Worm (Caenorhabditis elegans) whole organism, young adult: Measurements from ENCODE around the gene cyk-4.

ENCODE experiments used
- K12H6.12 ChIP-seq: fragments of 200-800 bp; sonication (Bioruptor generic); optimal IDR thresholded peaks from 2 replicates; lab custom pipeline; 2018; ENCODE audit warnings: mild to moderate bottlenecking, missing genetic modification characterization, missing compliant biosample characterization
- T26A5.8 ChIP-seq: sonication (generic microtip); optimal IDR thresholded peaks from 2 replicates; lab custom pipeline; 2016; ENCODE audit warnings: missing genetic modification characterization, missing compliant biosample characterization
- Y79H2A.3 ChIP-seq: fragments of 200-800 bp; sonication (Bioruptor generic); conservative IDR thresholded peaks from 2 replicates; pipeline ENCODE4 v1.3.6; 2022; ENCODE audit warnings: missing genetic modification reagents, missing genetic modification characterization, missing compliant biosample characterization
- ama-1 ChIP-seq, 3 experiments: fragments of 150-350 bp in 1 of 3; sonication (generic microtip) in 2 of 3; optimal IDR thresholded peaks; 2 replicates each; lab custom pipeline; 2014 to 2018; ENCODE audit warnings: missing biosample characterization in 2 of 3, missing genetic modification characterization in 2 of 3, missing genetic modification reagents in 2 of 3
- atf-7 ChIP-seq: sonication (generic microtip); optimal IDR thresholded peaks from 2 replicates; lab custom pipeline; 2017; ENCODE audit warnings: mild to moderate bottlenecking, missing genetic modification characterization, missing compliant biosample characterization
- attf-6 ChIP-seq: fragments of 200-800 bp; sonication (Bioruptor generic); IDR thresholded peaks from 2 replicates; pipeline ENCODE4 v1.3.6; 2022; ENCODE audit warnings: missing genetic modification reagents, missing genetic modification characterization, missing compliant biosample characterization
- cebp-1 ChIP-seq, 2 experiments: fragments of 200-800 bp in 1 of 2; sonication (Bioruptor generic) in 1 of 2; sonication (generic microtip) in 1 of 2; IDR thresholded peaks in 1 of 2; optimal IDR thresholded peaks in 1 of 2; 2 replicates each; pipeline versions ENCODE4 v1.3.6 to Lab custom; 2017 to 2022; ENCODE audit warnings: missing compliant biosample characterization in 2 of 2, missing genetic modification characterization in 2 of 2, mild to moderate bottlenecking in 1 of 2, missing genetic modification reagents in 1 of 2, moderate library complexity in 1 of 2
- ceh-100 ChIP-seq: fragments of 200-800 bp; sonication (Bioruptor generic); IDR thresholded peaks from 2 replicates; pipeline ENCODE4 v1.3.6; 2022; ENCODE audit warnings: missing genetic modification reagents, missing genetic modification characterization, missing compliant biosample characterization
- ceh-58 ChIP-seq: fragments of 200-800 bp; sonication (Bioruptor generic); IDR thresholded peaks from 2 replicates; pipeline ENCODE4 v1.3.6; 2022; ENCODE audit warnings: missing genetic modification characterization, missing compliant biosample characterization
- chd-7 ChIP-seq: sonication (generic microtip); optimal IDR thresholded peaks from 2 replicates; lab custom pipeline; 2016; ENCODE audit warnings: mild to moderate bottlenecking, missing genetic modification characterization, moderate library complexity, missing compliant biosample characterization
- dox-1 ChIP-seq: fragments of 200-800 bp; sonication (Bioruptor generic); IDR thresholded peaks from 2 replicates; pipeline ENCODE4 v1.3.6; 2022; ENCODE audit warnings: missing genetic modification reagents, missing genetic modification characterization, missing compliant biosample characterization
- ekl-4 ChIP-seq: fragments of 200-800 bp; sonication (Bioruptor generic); IDR thresholded peaks from 2 replicates; pipeline ENCODE4 v1.3.6; 2022; ENCODE audit warnings: missing genetic modification reagents, missing genetic modification characterization, missing compliant biosample characterization
- him-1 ChIP-seq: sonication (generic microtip); optimal IDR thresholded peaks from 2 replicates; lab custom pipeline; 2016; ENCODE audit warnings: missing genotype, missing genetic modification reagents, missing genetic modification characterization, missing compliant biosample characterization
- hmg-1.2 ChIP-seq: fragments of 200-800 bp; sonication (Bioruptor generic); IDR thresholded peaks from 2 replicates; pipeline ENCODE4 v1.3.6; 2022; ENCODE audit warnings: missing genetic modification reagents, missing genetic modification characterization, missing compliant biosample characterization
- lin-35 ChIP-seq, 3 experiments: fragments of 150-350 bp in 2 of 3; sonication (generic microtip) in 1 of 3; optimal IDR thresholded peaks; 2 replicates each; lab custom pipeline; 2014 to 2018; ENCODE audit warnings: missing biosample characterization in 3 of 3, missing genetic modification characterization in 3 of 3, missing genetic modification reagents in 3 of 3
- mcd-1 ChIP-seq: fragments of 200-800 bp; sonication (Bioruptor generic); IDR thresholded peaks from 2 replicates; pipeline ENCODE4 v1.3.6; 2022; ENCODE audit warnings: missing genetic modification reagents, missing genetic modification characterization, missing compliant biosample characterization
- mel-28 ChIP-seq: sonication (generic microtip); optimal IDR thresholded peaks from 2 replicates; lab custom pipeline; 2016; ENCODE audit warnings: borderline replicate concordance, mild to moderate bottlenecking, missing genetic modification characterization, missing compliant biosample characterization
- mes-4 ChIP-seq: sonication (generic microtip); optimal IDR thresholded peaks from 2 replicates; lab custom pipeline; 2016; ENCODE audit warnings: missing genotype, missing genetic modification characterization, missing compliant biosample characterization
- mxl-1 ChIP-seq: sonication (generic microtip); optimal IDR thresholded peaks from 2 replicates; lab custom pipeline; 2016; ENCODE audit warnings: missing genetic modification characterization, missing compliant biosample characterization
- nfya-1 ChIP-seq: sonication (generic microtip); optimal IDR thresholded peaks from 2 replicates; lab custom pipeline; 2017; ENCODE audit warnings: antibody characterized with exemption, missing compliant biosample characterization, missing genetic modification characterization, borderline replicate concordance; ENCODE audit not compliant: insufficient read depth
- nfya-2 ChIP-seq: fragments of 200-800 bp; sonication (Bioruptor generic); IDR thresholded peaks from 2 replicates; pipeline ENCODE4 v1.3.6; 2022; ENCODE audit warnings: missing genetic modification reagents, missing genetic modification characterization, missing compliant biosample characterization
- nfyb-1 ChIP-seq: fragments of 200-800 bp; sonication (Bioruptor generic); IDR thresholded peaks from 2 replicates; pipeline ENCODE4 v1.3.6; 2022; ENCODE audit warnings: missing genetic modification reagents, missing genetic modification characterization, missing compliant biosample characterization
- sdz-38 ChIP-seq: sonication (generic microtip); optimal IDR thresholded peaks from 2 replicates; lab custom pipeline; 2016; ENCODE audit warnings: missing genotype, missing genetic modification characterization, missing compliant biosample characterization
- snpc-1.1 ChIP-seq: sonication (generic microtip); optimal IDR thresholded peaks from 2 replicates; lab custom pipeline; 2017; ENCODE audit warnings: missing genetic modification characterization, mild to moderate bottlenecking, missing compliant biosample characterization, antibody characterized with exemption, moderate library complexity, missing genotype, missing genetic modification reagents; ENCODE audit not compliant: insufficient read depth
- tbp1 ChIP-seq: fragments of 200-800 bp; sonication (Bioruptor generic); optimal IDR thresholded peaks from 2 replicates; lab custom pipeline; 2018; ENCODE audit warnings: mild to moderate bottlenecking, missing genetic modification characterization, missing compliant biosample characterization
- tbx-9 ChIP-seq: sonication (generic microtip); optimal IDR thresholded peaks from 2 replicates; lab custom pipeline; 2016; ENCODE audit warnings: borderline replicate concordance, missing genetic modification characterization, inconsistent platforms, missing compliant biosample characterization
- unc-130 ChIP-seq: sonication (generic microtip); optimal IDR thresholded peaks from 2 replicates; lab custom pipeline; 2016; ENCODE audit warnings: missing genetic modification reagents, missing genetic modification characterization, missing compliant biosample characterization
- zfh-2 ChIP-seq: fragments of 200-800 bp; sonication (Bioruptor generic); conservative IDR thresholded peaks from 2 replicates; pipeline ENCODE4 v1.3.6; 2022; ENCODE audit warnings: missing genetic modification reagents, missing genetic modification characterization, missing compliant biosample characterization
- zim-3 ChIP-seq: sonication (generic microtip); optimal IDR thresholded peaks from 2 replicates; lab custom pipeline; 2017; ENCODE audit warnings: mild to moderate bottlenecking, missing genetic modification characterization, moderate library complexity, missing compliant biosample characterization
- ztf-3 ChIP-seq: fragments of 200-800 bp; sonication (Bioruptor generic); optimal IDR thresholded peaks from 2 replicates; lab custom pipeline; 2018; ENCODE audit warnings: mild to moderate bottlenecking, missing genetic modification characterization, missing compliant biosample characterization

Gene cyk-4

ce11 chrIII:13731589-13731988 is 39.4 kb downstream of the cyk-4 start, which contains the start of gene W06F12.2:
Gene W06F12.2 (minus strand): TSS chrIII:13731689.
- TF ChIP-seq Y79H2A.3 (GFP tag; lab: Robert Waterston, UW) = no peak
- no peak for TF ChIP-seq nfya-2 (GFP tag; lab: Robert Waterston, UW)
- TF ChIP-seq, all 124 proteins: peak for 0

- no peak for TF ChIP-seq mxl-1 (tag; lab: Kevin White, UChicago)
- no peak for TF ChIP-seq nfya-2 (GFP tag; lab: Robert Waterston, UW)
- no peak for TF ChIP-seq tbp1 (GFP tag; lab: Kevin White, UChicago)
Measured at ce11 chrIII:13729760-13730159, 41.3 kb downstream of the cyk-4 start.

ce11 chrIII:13724018-13724892 is 46.8 kb downstream of the cyk-4 start:
- TF ChIP-seq zim-3 (peak; percentile 37), dox-1 (GFP tag; lab: Robert Waterston, UW) (0 out of 2 replicates have a peak, but pooled peaks have one; percentile 5), ceh-100 (GFP tag; lab: Robert Waterston, UW) (0 out of 2 replicates have a peak, but pooled peaks have one; percentile 16), ztf-3 (no peak), unc-130 (no peak), attf-6 (GFP tag; lab: Robert Waterston, UW) (no peak), mes-4 (tag; lab: Kevin White, UChicago) (no peak), ceh-58 (no peak), tbx-9 (tag; lab: Kevin White, UChicago) (no peak), him-1 (peak; percentile 88), nfyb-1 (peak; percentile 60; the same call in 1 of the 2 replicates), T26A5.8 (no peak), chd-7 (tag; lab: Kevin White, UChicago) (no peak), ama-1 (optimal IDR thresholded peaks at IDR 0.05; lab: Kevin White, UChicago) (peak; percentile 8), ama-1 (GFP tag; optimal IDR thresholded peaks at IDR 0.05; lab: Kevin White, UChicago) (no peak), K12H6.12 (tag; lab: Kevin White, UChicago) (peak; percentile 42)

ce11 chrIII:13722387-13723122 is 48.5 kb downstream of the cyk-4 start:
- peak; percentile 47; the same call in 1 of the 2 replicates for TF ChIP-seq zfh-2 (GFP tag; lab: Robert Waterston, UW)
- no peak for TF ChIP-seq nfya-1
- TF ChIP-seq sdz-38 (tag; lab: Kevin White, UChicago) = no peak
- TF ChIP-seq cebp-1 (GFP tag; IDR thresholded peaks at IDR 0.05; lab: Robert Waterston, UW) = no peak
- peak; percentile 28 for TF ChIP-seq cebp-1 (tag; optimal IDR thresholded peaks at IDR 0.05; lab: Kevin White, UChicago)
- peak; percentile 55 for TF ChIP-seq mel-28 (tag; lab: Kevin White, UChicago)
- TF ChIP-seq ekl-4 = 0 out of 2 replicates have a peak, but pooled peaks have one; percentile 28
- no peak for TF ChIP-seq zim-3
- TF ChIP-seq mcd-1 (GFP tag; lab: Robert Waterston, UW) = no peak
- no peak for TF ChIP-seq snpc-1.1 (tag; lab: Kevin White, UChicago)
- no peak for TF ChIP-seq lin-35 (GFP tag; optimal IDR thresholded peaks at IDR 0.05; lab: Kevin White, UChicago)
- peak; percentile 55 for TF ChIP-seq dox-1 (GFP tag; lab: Robert Waterston, UW)
- TF ChIP-seq atf-7 (tag; lab: Kevin White, UChicago) = no peak
- 0 out of 2 replicates have a peak, but pooled peaks have one; percentile 11 for TF ChIP-seq hmg-1.2 (GFP tag; lab: Robert Waterston, UW)
- TF ChIP-seq, all 124 proteins: peak for 6
